Fruit fly (Drosophila melanogaster) whole organism, prepupa: Measurements from ENCODE around the gene CG6678.

ENCODE experiments used
- Blimp-1 ChIP-seq: fragments of 200-800 bp; sonication (Bioruptor generic); optimal IDR thresholded peaks from 3 replicates; lab custom pipeline; 2017; ENCODE audit warnings: missing biosample characterization, missing genetic modification characterization, mild to moderate bottlenecking, moderate library complexity, missing genetic modification reagents
- CG10631 ChIP-seq: fragments of 200-800 bp; sonication (Bioruptor generic); optimal IDR thresholded peaks from 2 replicates; lab custom pipeline; 2016; ENCODE audit warnings: missing biosample characterization, missing genetic modification characterization
- CG10669 ChIP-seq: fragments of 200-800 bp; sonication (Bioruptor generic); optimal IDR thresholded peaks from 3 replicates; lab custom pipeline; 2018; ENCODE audit warnings: missing biosample characterization, mild to moderate bottlenecking, missing genetic modification characterization, moderate library complexity
- CG11294 ChIP-seq: fragments of 200-800 bp; sonication (Bioruptor generic); IDR thresholded peaks from 2 replicates; pipeline ENCODE4 v1.3.6; 2022; ENCODE audit warnings: missing biosample characterization, missing genetic modification characterization
- CG11762 ChIP-seq: fragments of 200-800 bp; sonication (Bioruptor generic); optimal IDR thresholded peaks from 3 replicates; lab custom pipeline; 2016; ENCODE audit warnings: missing biosample characterization, missing genetic modification characterization; ENCODE audit not compliant: insufficient read depth
- CG11902 ChIP-seq: fragments of 200-800 bp; sonication (Bioruptor generic); optimal IDR thresholded peaks from 3 replicates; lab custom pipeline; 2016; ENCODE audit warnings: missing biosample characterization, missing genetic modification characterization
- CG15336 ChIP-seq: fragments of 200-800 bp; sonication (Bioruptor generic); IDR thresholded peaks from 2 replicates; pipeline ENCODE4 v1.3.6; 2022; ENCODE audit warnings: missing biosample characterization, missing genetic modification characterization
- CG1621 ChIP-seq: fragments of 200-800 bp; sonication (Bioruptor generic); optimal IDR thresholded peaks from 3 replicates; lab custom pipeline; 2018; ENCODE audit warnings: missing biosample characterization, mild to moderate bottlenecking, missing genetic modification characterization
- CG16779 ChIP-seq: fragments of 200-800 bp; sonication (Bioruptor generic); optimal IDR thresholded peaks from 3 replicates; lab custom pipeline; 2017; ENCODE audit warnings: missing biosample characterization, mild to moderate bottlenecking, missing genetic modification characterization
- CG3032 ChIP-seq: fragments of 200-800 bp; optimal IDR thresholded peaks from 2 replicates; lab custom pipeline; 2019; ENCODE audit warnings: missing biosample characterization, mild to moderate bottlenecking, missing genetic modification characterization, moderate library complexity
- CG31627 ChIP-seq: fragments of 200-800 bp; sonication (Bioruptor generic); optimal IDR thresholded peaks from 3 replicates; lab custom pipeline; 2016; ENCODE audit warnings: missing biosample characterization, missing genetic modification characterization
- CG32006 ChIP-seq: fragments of 200-800 bp; sonication (Bioruptor generic); optimal IDR thresholded peaks from 3 replicates; lab custom pipeline; 2017; ENCODE audit warnings: missing biosample characterization, mild to moderate bottlenecking, missing genetic modification characterization
- CG34406 ChIP-seq: fragments of 200-800 bp; sonication (Bioruptor generic); optimal IDR thresholded peaks from 3 replicates; lab custom pipeline; 2016; ENCODE audit warnings: missing biosample characterization, missing genetic modification characterization
- CG3919 ChIP-seq: fragments of 200-800 bp; sonication (Bioruptor generic); optimal IDR thresholded peaks from 3 replicates; lab custom pipeline; 2016; ENCODE audit warnings: missing biosample characterization, missing genetic modification characterization
- CG4318 ChIP-seq: fragments of 200-800 bp; sonication (Bioruptor generic); optimal IDR thresholded peaks from 3 replicates; lab custom pipeline; 2017; ENCODE audit warnings: missing biosample characterization, mild to moderate bottlenecking, missing genetic modification characterization
- CG6163 ChIP-seq: fragments of 200-800 bp; sonication (Bioruptor generic); IDR thresholded peaks from 3 replicates; pipeline ENCODE4 v1.3.6; 2022; ENCODE audit warnings: missing biosample characterization, missing genetic modification characterization
- CG6276 ChIP-seq: fragments of 200-800 bp; sonication (Bioruptor generic); optimal IDR thresholded peaks from 2 replicates; lab custom pipeline; 2017; ENCODE audit warnings: missing biosample characterization, mild to moderate bottlenecking, missing genetic modification characterization
- CG6792 ChIP-seq: fragments of 200-800 bp; sonication (Bioruptor generic); optimal IDR thresholded peaks from 3 replicates; lab custom pipeline; 2016; ENCODE audit warnings: missing biosample characterization, missing genetic modification characterization
- CG6808 ChIP-seq: fragments of 200-800 bp; sonication (Bioruptor generic); optimal IDR thresholded peaks from 3 replicates; lab custom pipeline; 2017; ENCODE audit warnings: missing biosample characterization, missing genetic modification characterization, mild to moderate bottlenecking, moderate library complexity, missing genetic modification reagents
- CG6854 ChIP-seq: fragments of 200-800 bp; sonication (Bioruptor generic); optimal IDR thresholded peaks from 2 replicates; lab custom pipeline; 2017; ENCODE audit warnings: missing biosample characterization, mild to moderate bottlenecking, missing genetic modification characterization
- CG8119 ChIP-seq: fragments of 200-800 bp; sonication (Bioruptor generic); IDR thresholded peaks from 3 replicates; pipeline ENCODE4 v1.3.6; 2022; ENCODE audit warnings: missing biosample characterization, missing genetic modification characterization
- CG8319 ChIP-seq: fragments of 200-800 bp; sonication (Bioruptor generic); optimal IDR thresholded peaks from 3 replicates; lab custom pipeline; 2016; ENCODE audit warnings: missing biosample characterization, missing genetic modification characterization
- CG8632 ChIP-seq: fragments of 200-800 bp; sonication (Bioruptor generic); optimal IDR thresholded peaks from 3 replicates; lab custom pipeline; 2016; ENCODE audit warnings: missing biosample characterization, missing genetic modification characterization
- Eip75B ChIP-seq: fragments of 200-800 bp; sonication (Bioruptor generic); optimal IDR thresholded peaks from 3 replicates; lab custom pipeline; 2016; ENCODE audit warnings: missing biosample characterization, missing genetic modification characterization
- Eip78C ChIP-seq: fragments of 200-800 bp; sonication (Bioruptor generic); peaks from one replicate; lab custom pipeline; 2016; ENCODE audit warnings: missing biosample characterization, missing genetic modification characterization
- Gug ChIP-seq: fragments of 200-800 bp; sonication (Bioruptor generic); IDR thresholded peaks from 2 replicates; pipeline ENCODE4 v1.3.6; 2022; ENCODE audit warnings: missing biosample characterization, missing genetic modification characterization
- Hr4 ChIP-seq: fragments of 200-800 bp; sonication (Bioruptor generic); optimal IDR thresholded peaks from 3 replicates; lab custom pipeline; 2016; ENCODE audit warnings: missing biosample characterization, missing genetic modification characterization
- Met ChIP-seq: fragments of 200-800 bp; sonication (Bioruptor generic); optimal IDR thresholded peaks from 3 replicates; lab custom pipeline; 2016; ENCODE audit warnings: missing biosample characterization, missing genetic modification characterization
- OdsH ChIP-seq: fragments of 200-800 bp; sonication (Bioruptor generic); optimal IDR thresholded peaks from 3 replicates; lab custom pipeline; 2016; ENCODE audit warnings: missing biosample characterization, missing genetic modification characterization
- Smox ChIP-seq: fragments of 200-800 bp; sonication (Bioruptor generic); optimal IDR thresholded peaks from 3 replicates; lab custom pipeline; 2016; ENCODE audit warnings: missing biosample characterization, missing genetic modification characterization
- Sox102F ChIP-seq: fragments of 200-800 bp; sonication (Bioruptor generic); optimal IDR thresholded peaks from 2 replicates; lab custom pipeline; 2016; ENCODE audit warnings: missing biosample characterization, mild to moderate bottlenecking, missing genetic modification characterization
- Sox14 ChIP-seq: fragments of 200-800 bp; sonication (Bioruptor generic); optimal IDR thresholded peaks from 3 replicates; lab custom pipeline; 2016; ENCODE audit warnings: missing biosample characterization, missing genetic modification characterization
- Sox15 ChIP-seq: fragments of 200-800 bp; sonication (Bioruptor generic); optimal IDR thresholded peaks from 3 replicates; lab custom pipeline; 2016; ENCODE audit warnings: missing biosample characterization, missing genetic modification characterization
- achi ChIP-seq: fragments of 200-800 bp; sonication (Bioruptor generic); optimal IDR thresholded peaks from 3 replicates; lab custom pipeline; 2016; ENCODE audit warnings: missing biosample characterization, missing genetic modification characterization
- cyc ChIP-seq: fragments of 200-800 bp; sonication (Bioruptor generic); optimal IDR thresholded peaks from 3 replicates; lab custom pipeline; 2016; ENCODE audit warnings: missing biosample characterization, missing genetic modification characterization
- dac ChIP-seq: fragments of 200-800 bp; sonication (Bioruptor generic); optimal IDR thresholded peaks from 2 replicates; lab custom pipeline; 2017; ENCODE audit warnings: missing biosample characterization, mild to moderate bottlenecking, missing genetic modification characterization
- eg ChIP-seq: fragments of 200-800 bp; sonication (Bioruptor generic); IDR thresholded peaks from 3 replicates; pipeline ENCODE4 v1.3.6; 2022; ENCODE audit warnings: missing biosample characterization, missing genetic modification characterization
- esn ChIP-seq: fragments of 200-800 bp; sonication (Bioruptor generic); optimal IDR thresholded peaks from 2 replicates; lab custom pipeline; 2016; ENCODE audit warnings: missing biosample characterization, mild to moderate bottlenecking, missing genetic modification characterization, moderate library complexity
- fd59A ChIP-seq: fragments of 200-800 bp; sonication (Bioruptor generic); optimal IDR thresholded peaks from 2 replicates; lab custom pipeline; 2017; ENCODE audit warnings: missing biosample characterization, mild to moderate bottlenecking, missing genetic modification characterization, missing genetic modification reagents
- fkh ChIP-seq: fragments of 200-800 bp; sonication (Bioruptor generic); optimal IDR thresholded peaks from 3 replicates; lab custom pipeline; 2017; ENCODE audit warnings: missing biosample characterization, mild to moderate bottlenecking, missing genetic modification characterization, moderate library complexity
- lz ChIP-seq: fragments of 200-800 bp; sonication (Bioruptor generic); optimal IDR thresholded peaks from 3 replicates; lab custom pipeline; 2016; ENCODE audit warnings: missing biosample characterization, missing genetic modification characterization
- pdm3 ChIP-seq: fragments of 200-800 bp; sonication (Bioruptor generic); optimal IDR thresholded peaks from 3 replicates; lab custom pipeline; 2016; ENCODE audit warnings: missing biosample characterization, missing genetic modification characterization
- ss ChIP-seq, 2 experiments: fragments of 200-800 bp; sonication (Bioruptor generic); optimal IDR thresholded peaks; 2 replicates in 1 of 2; 3 replicates in 1 of 2; lab custom pipeline; 2017 to 2018; ENCODE audit warnings: mild to moderate bottlenecking in 2 of 2, missing biosample characterization in 2 of 2, missing genetic modification characterization in 2 of 2, moderate library complexity in 1 of 2
- svp ChIP-seq: fragments of 200-800 bp; sonication (Bioruptor generic); peaks from one replicate; lab custom pipeline; 2016; ENCODE audit warnings: missing biosample characterization, missing genetic modification characterization
- topi ChIP-seq: fragments of 200-800 bp; sonication (Bioruptor generic); optimal IDR thresholded peaks from 3 replicates; lab custom pipeline; 2016; ENCODE audit warnings: missing biosample characterization, missing genetic modification characterization
- vri ChIP-seq: fragments of 200-800 bp; sonication (Bioruptor generic); optimal IDR thresholded peaks from 3 replicates; lab custom pipeline; 2016; ENCODE audit warnings: missing biosample characterization, mild to moderate bottlenecking, missing genetic modification characterization

The CG6678 gene

dm6 chr3R:21859509-21859908 is 27.3 kb upstream of the CG6678 start (continued):
- peak; percentile 93 for TF ChIP-seq Sox14 (GFP tag; lab: Kevin White, UChicago)
- peak; percentile 98 for TF ChIP-seq Eip78C
- TF ChIP-seq CG11294 (GFP tag; lab: Robert Waterston, UW) = peak; percentile 53; the same call in 1 of the 2 replicates
- TF ChIP-seq Blimp-1 (GFP tag; lab: Kevin White, UChicago) = peak; percentile 80
- peak; percentile 79 for TF ChIP-seq eg (GFP tag; lab: Robert Waterston, UW)
- TF ChIP-seq Smox (GFP tag; lab: Kevin White, UChicago) = peak; percentile 96
- peak; percentile 91 for TF ChIP-seq vri (GFP tag; lab: Kevin White, UChicago)
- TF ChIP-seq CG4318 (GFP tag; lab: Kevin White, UChicago) = peak; percentile 86
- TF ChIP-seq CG11762 = peak; percentile 68
- TF ChIP-seq Gug (GFP tag; lab: Robert Waterston, UW) = peak; percentile 69
- TF ChIP-seq dac = peak; percentile 78
- TF ChIP-seq Sox15 (GFP tag; lab: Kevin White, UChicago) = peak; percentile 87
- TF ChIP-seq CG6792 (GFP tag; lab: Kevin White, UChicago) = peak; percentile 94
- peak; percentile 97 for TF ChIP-seq Met (GFP tag; lab: Kevin White, UChicago)
- TF ChIP-seq CG6854 (GFP tag; lab: Kevin White, UChicago) = peak; percentile 87
- TF ChIP-seq CG8632 (GFP tag; lab: Kevin White, UChicago) = peak; percentile 92
- TF ChIP-seq pdm3 (GFP tag; lab: Kevin White, UChicago) = peak; percentile 93

- TF ChIP-seq lz (peak; percentile 41), CG8632 (GFP tag; lab: Kevin White, UChicago) (peak; percentile 32), vri (GFP tag; lab: Kevin White, UChicago) (no peak), Sox102F (GFP tag; lab: Kevin White, UChicago) (peak; percentile 21), svp (GFP tag; lab: Kevin White, UChicago) (no peak), CG16779 (tag; lab: Kevin White, UChicago) (peak; percentile 61), CG4318 (GFP tag; lab: Kevin White, UChicago) (peak; percentile 93), ss (GFP tag; optimal IDR thresholded peaks at IDR 0.05; lab: Kevin White, UChicago) (no peak), dac (peak; percentile 96), CG31627 (GFP tag; lab: Kevin White, UChicago) (no peak), OdsH (peak; percentile 80), CG6276 (GFP tag; lab: Kevin White, UChicago) (peak; percentile 93), Blimp-1 (GFP tag; lab: Kevin White, UChicago) (no peak), CG6808 (no peak), CG1621 (tag; lab: Kevin White, UChicago) (no peak), pdm3 (GFP tag; lab: Kevin White, UChicago) (peak; percentile 71), fkh (GFP tag; lab: Kevin White, UChicago) (no peak), CG15336 (GFP tag; lab: Robert Waterston, UW) (peak; percentile 97), CG11762 (peak; percentile 46), Hr4 (GFP tag; lab: Kevin White, UChicago) (peak; percentile 96), CG10669 (GFP tag; lab: Kevin White, UChicago) (no peak), cyc (no peak), Eip75B (peak; percentile 63), CG10631 (GFP tag; lab: Kevin White, UChicago) (peak; percentile 54), CG8119 (GFP tag; lab: Robert Waterston, UW) (peak; percentile 96), CG11902 (GFP tag; lab: Kevin White, UChicago) (no peak), CG6163 (GFP tag; lab: Robert Waterston, UW) (peak; percentile 88), CG3032 (tag; lab: Kevin White, UChicago) (no peak), achi (GFP tag; lab: Kevin White, UChicago) (peak; percentile 69), Eip78C (peak; percentile 89), Sox15 (GFP tag; lab: Kevin White, UChicago) (no peak), topi (GFP tag; lab: Kevin White, UChicago) (no peak), fd59A (GFP tag; lab: Kevin White, UChicago) (no peak), CG34406 (GFP tag; lab: Kevin White, UChicago) (peak; percentile 13), Sox14 (GFP tag; lab: Kevin White, UChicago) (peak; percentile 13), CG8319 (GFP tag; lab: Kevin White, UChicago) (peak; percentile 63), CG6854 (GFP tag; lab: Kevin White, UChicago) (no peak), CG6792 (GFP tag; lab: Kevin White, UChicago) (peak; percentile 50), esn (peak; percentile 31), CG3919 (GFP tag; lab: Kevin White, UChicago) (peak; percentile 51), eg (GFP tag; lab: Robert Waterston, UW) (peak; percentile 96), CG32006 (peak; percentile 97)
Observed at dm6 chr3R:21862137-21862850, 24.5 kb upstream of the CG6678 start.
